Worm (Caenorhabditis elegans): Measurements from ENCODE around the gene F14H12.17.
"Not testable (repeated sequence)": the region's sequence is repeated elsewhere in the genome, so short reads cannot be mapped to it uniquely, and the experiment has no call there.

The F14H12.17 gene

ce11 chrX:4353318-4353717 lies 9.8 kb downstream of the F14H12.17 start, which contains the start of gene col-165:
col-165 (plus strand) TSS chrX:4353618.
- TF ChIP-seq flh-1 (GFP tag; optimal IDR thresholded peaks at IDR 0.05) = no peak
- TF ChIP-seq ceh-43 (GFP tag; optimal IDR thresholded peaks at IDR 0.05) = no peak
- no peak for TF ChIP-seq ceh-83 (GFP tag; optimal IDR thresholded peaks at IDR 0.05)
- no peak for TF ChIP-seq cnd-1 (tag; optimal IDR thresholded peaks at IDR 0.05)
- no peak for TF ChIP-seq mep-1 (tag; optimal IDR thresholded peaks at IDR 0.05)
- TF ChIP-seq nhr-76 (tag; optimal IDR thresholded peaks at IDR 0.05) = no peak
- TF ChIP-seq lin-13 (tag; optimal IDR thresholded peaks at IDR 0.05) = no peak
- TF ChIP-seq ces-1 (GFP tag; optimal IDR thresholded peaks at IDR 0.05) = no peak

ce11 chrX:4350198-4350597 lies 12.9 kb downstream of the F14H12.17 start, which contains the start of gene F14H12.2:
F14H12.2 (plus strand) TSS chrX:4350498.
- TF ChIP-seq flh-1 (GFP tag; optimal IDR thresholded peaks at IDR 0.05) (no peak), ceh-83 (GFP tag; optimal IDR thresholded peaks at IDR 0.05) (no peak), pha-4 (tag; optimal IDR thresholded peaks at IDR 0.05) (no peak), mep-1 (tag; optimal IDR thresholded peaks at IDR 0.05) (no peak), zip-8 (tag; optimal IDR thresholded peaks at IDR 0.05) (no peak), sptf-1 (tag; optimal IDR thresholded peaks at IDR 0.05) (no peak), unc-62 (GFP tag; optimal IDR thresholded peaks at IDR 0.05) (no peak), nhr-28 (tag; optimal IDR thresholded peaks at IDR 0.05) (no peak), snpc-4 (tag; optimal IDR thresholded peaks at IDR 0.05) (no peak), ceh-39 (tag; optimal IDR thresholded peaks at IDR 0.05) (no peak), ceh-43 (GFP tag; optimal IDR thresholded peaks at IDR 0.05) (no peak), tbx-8 (GFP tag; optimal IDR thresholded peaks at IDR 0.05) (no peak), ham-2 (GFP tag; optimal IDR thresholded peaks at IDR 0.05) (no peak), ces-1 (GFP tag; optimal IDR thresholded peaks at IDR 0.05) (no peak)

- TF ChIP-seq ces-1 (GFP tag; optimal IDR thresholded peaks at IDR 0.05) (no peak), hlh-1 (tag; optimal IDR thresholded peaks at IDR 0.05) (no peak), lin-32 (GFP tag; optimal IDR thresholded peaks at IDR 0.05) (no peak), ceh-83 (GFP tag; optimal IDR thresholded peaks at IDR 0.05) (no peak), nhr-2 (tag; optimal IDR thresholded peaks at IDR 0.05) (no peak), lin-13 (tag; optimal IDR thresholded peaks at IDR 0.05) (no peak), snpc-4 (tag; optimal IDR thresholded peaks at IDR 0.05) (no peak), flh-1 (GFP tag; optimal IDR thresholded peaks at IDR 0.05) (no peak), nhr-76 (tag; optimal IDR thresholded peaks at IDR 0.05) (no peak), ztf-11 (tag; optimal IDR thresholded peaks at IDR 0.05) (no peak), mep-1 (tag; optimal IDR thresholded peaks at IDR 0.05) (no peak)
Observed at ce11 chrX:4343915-4344314, 19.2 kb downstream of the F14H12.17 start, which contains the start of gene F14H12.3. F14H12.3 (plus strand) TSS chrX:4344215.

ce11 chrX:4342730-4343129 lies 20.4 kb downstream of the F14H12.17 start:
- TF ChIP-seq nhr-28 (tag; optimal IDR thresholded peaks at IDR 0.05) (no peak), pha-4 (tag; optimal IDR thresholded peaks at IDR 0.05) (no peak)

- TF ChIP-seq ceh-83 (GFP tag; optimal IDR thresholded peaks at IDR 0.05); blmp-1 (tag; optimal IDR thresholded peaks at IDR 0.05); elt-1 (tag; optimal IDR thresholded peaks at IDR 0.05; ENCODE audit: borderline replicate concordance, insufficient read depth): not testable (repeated sequence)
Observed at ce11 chrX:4339332-4339731, 23.8 kb downstream of the F14H12.17 start, which contains the start of gene cst-1. cst-1 (plus strand) TSS chrX:4339632.

ce11 chrX:4335950-4336349 lies 27.1 kb downstream of the F14H12.17 start, which contains the start of gene cst-2:
cst-2 (minus strand) TSS chrX:4336050.
- not testable (repeated sequence) for TF ChIP-seq elt-1 (tag; optimal IDR thresholded peaks at IDR 0.05; ENCODE audit: borderline replicate concordance, insufficient read depth); unc-120 (tag; optimal IDR thresholded peaks at IDR 0.05; ENCODE audit: poor library complexity, severe bottlenecking); cnd-1 (tag; optimal IDR thresholded peaks at IDR 0.05)

- TF ChIP-seq unc-39, sptf-1, mep-1 (tag; optimal IDR thresholded peaks at IDR 0.05): not testable (repeated sequence)
Observed at ce11 chrX:4332305-4332704, 30.8 kb downstream of the F14H12.17 start, which contains the start of gene C24A8.6. C24A8.6 (minus strand) TSS chrX:4332405.

Measured in whole organism, mixed stage, embryonic.